Worm (Caenorhabditis elegans) whole organism, L3 larva: ENCODE results near the gene srsx-37.

Source experiments
- R02D3.7 ChIP-seq: fragments of 150-350 bp; optimal IDR thresholded peaks from 2 replicates; lab custom pipeline; 2014; ENCODE audit warnings: missing biosample characterization, missing genetic modification characterization
- ama-1 ChIP-seq: fragments of 150-350 bp; optimal IDR thresholded peaks from 2 replicates; lab custom pipeline; 2018
- ceh-16 ChIP-seq: sonication (generic microtip); optimal IDR thresholded peaks from 2 replicates; lab custom pipeline; 2017; ENCODE audit warnings: missing biosample characterization, missing genetic modification characterization
- ceh-82 ChIP-seq: fragments of 150-350 bp; optimal IDR thresholded peaks from 2 replicates; lab custom pipeline; 2014; ENCODE audit warnings: missing biosample characterization, missing genetic modification characterization
- egl-27 ChIP-seq: sonication (generic microtip); optimal IDR thresholded peaks from 4 replicates; lab custom pipeline; 2017; ENCODE audit warnings: missing biosample characterization, missing genetic modification reagents, missing genetic modification characterization
- elt-2 ChIP-seq: sonication (generic microtip); optimal IDR thresholded peaks from 2 replicates; lab custom pipeline; 2016; ENCODE audit warnings: missing genetic modification reagents, mild to moderate bottlenecking, missing genetic modification characterization, missing compliant biosample characterization
- elt-3 ChIP-seq, 3 experiments: fragments of 150-350 bp in 1 of 3; sonication (generic microtip) in 2 of 3; optimal IDR thresholded peaks; 2 replicates in 2 of 3; 4 replicates in 1 of 3; lab custom pipeline; 2014 to 2017; ENCODE audit warnings: missing biosample characterization in 3 of 3, missing genetic modification characterization in 3 of 3
- eor-1 ChIP-seq, 2 experiments: fragments of 150-350 bp; optimal IDR thresholded peaks; 2 replicates each; lab custom pipeline; 2014 to 2018; ENCODE audit warnings: missing biosample characterization in 2 of 2, missing genetic modification characterization in 2 of 2
- fkh-10 ChIP-seq: sonication (generic microtip); optimal IDR thresholded peaks from 2 replicates; lab custom pipeline; 2017; ENCODE audit warnings: missing biosample characterization, missing genetic modification reagents, missing genetic modification characterization
- fkh-2 ChIP-seq: fragments of 150-350 bp; optimal IDR thresholded peaks from 2 replicates; lab custom pipeline; 2014; ENCODE audit warnings: missing biosample characterization, missing genetic modification reagents, missing genetic modification characterization
- hmg-11 ChIP-seq: sonication (generic microtip); optimal IDR thresholded peaks from 2 replicates; lab custom pipeline; 2016; ENCODE audit warnings: missing genetic modification characterization, missing compliant biosample characterization
- jun-1 ChIP-seq: fragments of 150-350 bp; optimal IDR thresholded peaks from 2 replicates; lab custom pipeline; 2014; ENCODE audit warnings: missing biosample characterization, missing genetic modification reagents, missing genetic modification characterization
- lin-39 ChIP-seq: fragments of 150-350 bp; optimal IDR thresholded peaks from 2 replicates; lab custom pipeline; 2018; ENCODE audit warnings: missing biosample characterization, missing genetic modification reagents, missing genetic modification characterization
- lsy-12 ChIP-seq: sonication (generic microtip); optimal IDR thresholded peaks from 2 replicates; lab custom pipeline; 2016; ENCODE audit warnings: mild to moderate bottlenecking, missing genetic modification characterization, missing compliant biosample characterization
- mdl-1 ChIP-seq: fragments of 150-350 bp; optimal IDR thresholded peaks from 2 replicates; lab custom pipeline; 2014; ENCODE audit warnings: missing biosample characterization, missing genetic modification characterization
- mml-1 ChIP-seq: fragments of 150-350 bp; sonication (generic microtip); optimal IDR thresholded peaks from 3 replicates; lab custom pipeline; 2014; ENCODE audit warnings: missing biosample characterization, missing genetic modification characterization
- nhr-11 ChIP-seq: fragments of 150-350 bp; optimal IDR thresholded peaks from 2 replicates; lab custom pipeline; 2014; ENCODE audit warnings: missing biosample characterization, missing genetic modification characterization
- nhr-12 ChIP-seq: fragments of 150-350 bp; optimal IDR thresholded peaks from 2 replicates; lab custom pipeline; 2014; ENCODE audit warnings: missing biosample characterization, missing genetic modification characterization
- nhr-237 ChIP-seq: fragments of 150-350 bp; optimal IDR thresholded peaks from 2 replicates; lab custom pipeline; 2014; ENCODE audit warnings: missing biosample characterization, missing genetic modification characterization
- nhr-25 ChIP-seq: sonication (generic microtip); optimal IDR thresholded peaks from 2 replicates; lab custom pipeline; 2017; ENCODE audit warnings: missing biosample characterization, missing genetic modification characterization
- nhr-67 ChIP-seq: fragments of 150-350 bp; optimal IDR thresholded peaks from 2 replicates; lab custom pipeline; 2014; ENCODE audit warnings: missing biosample characterization, missing genetic modification characterization
- nhr-76 ChIP-seq: fragments of 150-350 bp; sonication (generic microtip); optimal IDR thresholded peaks from 5 replicates; lab custom pipeline; 2014; ENCODE audit warnings: missing biosample characterization, missing genetic modification characterization
- nhr-77 ChIP-seq: fragments of 150-350 bp; optimal IDR thresholded peaks from 2 replicates; lab custom pipeline; 2014; ENCODE audit warnings: missing biosample characterization, missing genetic modification characterization
- pha-4 ChIP-seq: fragments of 150-350 bp; optimal IDR thresholded peaks from 2 replicates; lab custom pipeline; 2014; ENCODE audit warnings: missing biosample characterization, missing genetic modification reagents, missing genetic modification characterization
- pqm-1 ChIP-seq: fragments of 150-350 bp; optimal IDR thresholded peaks from 2 replicates; lab custom pipeline; 2017; ENCODE audit warnings: missing biosample characterization, missing genetic modification characterization, inconsistent platforms
- skn-1 ChIP-seq: fragments of 150-350 bp; optimal IDR thresholded peaks from 2 replicates; lab custom pipeline; 2014; ENCODE audit warnings: missing biosample characterization, missing genetic modification characterization
- snpc-4 ChIP-seq: fragments of 150-350 bp; optimal IDR thresholded peaks from 2 replicates; lab custom pipeline; 2014; ENCODE audit warnings: missing biosample characterization, missing genetic modification characterization
- unc-39 ChIP-seq: sonication (generic microtip); optimal IDR thresholded peaks from 4 replicates; lab custom pipeline; 2017; ENCODE audit warnings: missing biosample characterization, missing genetic modification characterization
- zag-1 ChIP-seq: fragments of 150-350 bp; optimal IDR thresholded peaks from 2 replicates; lab custom pipeline; 2014; ENCODE audit warnings: missing biosample characterization, missing genetic modification characterization
- ztf-11 ChIP-seq: fragments of 150-350 bp; optimal IDR thresholded peaks from 2 replicates; lab custom pipeline; 2014; ENCODE audit warnings: missing biosample characterization, missing genetic modification characterization
- ztf-4 ChIP-seq: fragments of 150-350 bp; optimal IDR thresholded peaks from 2 replicates; lab custom pipeline; 2014; ENCODE audit warnings: missing biosample characterization, missing genetic modification characterization

srsx-37 gene

ce11 chrV:15241259-15241658, 17.7 kb downstream of the srsx-37 start, which contains the start of gene chil-12:
Gene chil-12 (plus strand): TSS chrV:15241559.
- TF ChIP-seq lin-39 (tag; lab: Kevin White, UChicago) (no peak), pha-4 (no peak), mdl-1 (tag; lab: Kevin White, UChicago) (no peak), skn-1 (tag; lab: Kevin White, UChicago) (no peak), ztf-4 (no peak), nhr-25 (no peak), lsy-12 (tag; lab: Kevin White, UChicago) (no peak), eor-1 (tag; optimal IDR thresholded peaks at IDR 0.05; lab: Kevin White, UChicago) (no peak), nhr-67 (tag; lab: Kevin White, UChicago) (no peak), mml-1 (tag; lab: Kevin White, UChicago) (no peak), elt-2 (no peak), ceh-82 (tag; lab: Kevin White, UChicago) (no peak), ama-1 (no peak), fkh-10 (GFP tag; lab: Kevin White, UChicago) (no peak)

- TF ChIP-seq elt-2: no peak
- TF ChIP-seq fkh-2 (tag; lab: Kevin White, UChicago): no peak
Observed at ce11 chrV:15240215-15240614, 18.7 kb downstream of the srsx-37 start, which contains the start of gene srw-11. Gene srw-11 (minus strand): TSS chrV:15240315.

- TF ChIP-seq jun-1 (tag; lab: Kevin White, UChicago) (no peak), hmg-11 (no peak), unc-39 (tag; lab: Kevin White, UChicago) (no peak), skn-1 (tag; lab: Kevin White, UChicago) (no peak), mdl-1 (tag; lab: Kevin White, UChicago) (no peak), elt-3 (tag; optimal IDR thresholded peaks at IDR 0.05; lab: Kevin White, UChicago) (no peak), snpc-4 (no peak)
- TF ChIP-seq, all 47 proteins: peak for 0
Observed at ce11 chrV:15238552-15238951, 20.4 kb downstream of the srsx-37 start, which contains the start of gene srw-12. Gene srw-12 (minus strand): TSS chrV:15238652.

ce11 chrV:15235661-15236060, 23.3 kb downstream of the srsx-37 start, which contains the start of gene nhr-164:
Gene nhr-164 (minus strand): TSS chrV:15235761.
- TF ChIP-seq nhr-25 (no peak), pqm-1 (tag; lab: Kevin White, UChicago) (no peak), lin-39 (tag; lab: Kevin White, UChicago) (no peak), nhr-12 (tag; lab: Kevin White, UChicago) (no peak), elt-3 (tag; optimal IDR thresholded peaks at IDR 0.05; lab: Kevin White, UChicago) (no peak), nhr-11 (no peak), unc-39 (tag; lab: Kevin White, UChicago) (no peak), ztf-11 (tag; lab: Kevin White, UChicago) (no peak), ceh-16 (tag; lab: Kevin White, UChicago) (no peak), fkh-10 (GFP tag; lab: Kevin White, UChicago) (no peak), egl-27 (no peak), pha-4 (no peak)
- TF ChIP-seq, all 47 proteins: peak for 0

- TF ChIP-seq ceh-16 (tag; lab: Kevin White, UChicago) (no peak), mdl-1 (tag; lab: Kevin White, UChicago) (no peak)
Observed at ce11 chrV:15232200-15232599, 26.7 kb downstream of the srsx-37 start, which contains the start of gene srw-13. Gene srw-13 (plus strand): TSS chrV:15232500.

ce11 chrV:15230243-15230642, 28.7 kb downstream of the srsx-37 start, which contains the start of gene srw-15:
Gene srw-15 (plus strand): TSS chrV:15230543.
- TF ChIP-seq nhr-67 (tag; lab: Kevin White, UChicago) (no peak), mml-1 (tag; lab: Kevin White, UChicago) (no peak), nhr-12 (tag; lab: Kevin White, UChicago) (no peak), zag-1 (tag; lab: Kevin White, UChicago) (no peak), nhr-77 (tag; lab: Kevin White, UChicago) (no peak), R02D3.7 (tag; lab: Kevin White, UChicago) (no peak), nhr-237 (tag; lab: Kevin White, UChicago) (no peak), ztf-4 (no peak), ztf-11 (tag; lab: Kevin White, UChicago) (no peak), nhr-76 (tag; lab: Kevin White, UChicago) (no peak)
- TF ChIP-seq, all 47 proteins: peak for 0
